Fruit fly (Drosophila melanogaster) whole organism, prepupa: Measurements from ENCODE around the gene IA-2.

Experiments used
- CG11762 ChIP-seq: fragments of 200-800 bp; sonication (Bioruptor generic); optimal IDR thresholded peaks from 3 replicates; lab custom pipeline; 2016; ENCODE audit warnings: missing biosample characterization, missing genetic modification characterization; ENCODE audit not compliant: insufficient read depth
- CG34406 ChIP-seq: fragments of 200-800 bp; sonication (Bioruptor generic); optimal IDR thresholded peaks from 3 replicates; lab custom pipeline; 2016; ENCODE audit warnings: missing biosample characterization, missing genetic modification characterization
- Eip93F ChIP-seq: fragments of 200-800 bp; sonication (Bioruptor generic); optimal IDR thresholded peaks from 2 replicates; lab custom pipeline; 2016; ENCODE audit warnings: missing biosample characterization, mild to moderate bottlenecking, missing genetic modification characterization
- Ets96B ChIP-seq: fragments of 200-800 bp; optimal IDR thresholded peaks from 2 replicates; lab custom pipeline; 2019; ENCODE audit warnings: missing biosample characterization, mild to moderate bottlenecking, missing genetic modification characterization, moderate library complexity
- Gug ChIP-seq: fragments of 200-800 bp; sonication (Bioruptor generic); IDR thresholded peaks from 2 replicates; pipeline ENCODE4 v1.3.6; 2022; ENCODE audit warnings: missing biosample characterization, missing genetic modification characterization
- Hr39 ChIP-seq: fragments of 200-800 bp; sonication (Bioruptor generic); optimal IDR thresholded peaks from 2 replicates; lab custom pipeline; 2016; ENCODE audit warnings: missing biosample characterization, missing genetic modification characterization
- Lpt ChIP-seq: fragments of 200-800 bp; sonication (Bioruptor generic); optimal IDR thresholded peaks from 3 replicates; lab custom pipeline; 2016; ENCODE audit warnings: missing biosample characterization, missing genetic modification characterization
- Sox15 ChIP-seq: fragments of 200-800 bp; sonication (Bioruptor generic); optimal IDR thresholded peaks from 3 replicates; lab custom pipeline; 2016; ENCODE audit warnings: missing biosample characterization, missing genetic modification characterization
- achi ChIP-seq: fragments of 200-800 bp; sonication (Bioruptor generic); optimal IDR thresholded peaks from 3 replicates; lab custom pipeline; 2016; ENCODE audit warnings: missing biosample characterization, missing genetic modification characterization
- acj6 ChIP-seq: fragments of 200-800 bp; sonication (Bioruptor generic); optimal IDR thresholded peaks from 3 replicates; lab custom pipeline; 2016; ENCODE audit warnings: missing biosample characterization, missing genetic modification characterization
- esn ChIP-seq: fragments of 200-800 bp; sonication (Bioruptor generic); optimal IDR thresholded peaks from 2 replicates; lab custom pipeline; 2016; ENCODE audit warnings: missing biosample characterization, mild to moderate bottlenecking, missing genetic modification characterization, moderate library complexity
- fd85E ChIP-seq: fragments of 200-800 bp; sonication (Bioruptor generic); optimal IDR thresholded peaks from 3 replicates; lab custom pipeline; 2016; ENCODE audit warnings: missing biosample characterization, missing genetic modification characterization
- net ChIP-seq: fragments of 200-800 bp; sonication (Bioruptor generic); optimal IDR thresholded peaks from 3 replicates; lab custom pipeline; 2016; ENCODE audit warnings: missing biosample characterization, missing genetic modification characterization
- vri ChIP-seq: fragments of 200-800 bp; sonication (Bioruptor generic); optimal IDR thresholded peaks from 3 replicates; lab custom pipeline; 2016; ENCODE audit warnings: missing biosample characterization, mild to moderate bottlenecking, missing genetic modification characterization

DNA sequence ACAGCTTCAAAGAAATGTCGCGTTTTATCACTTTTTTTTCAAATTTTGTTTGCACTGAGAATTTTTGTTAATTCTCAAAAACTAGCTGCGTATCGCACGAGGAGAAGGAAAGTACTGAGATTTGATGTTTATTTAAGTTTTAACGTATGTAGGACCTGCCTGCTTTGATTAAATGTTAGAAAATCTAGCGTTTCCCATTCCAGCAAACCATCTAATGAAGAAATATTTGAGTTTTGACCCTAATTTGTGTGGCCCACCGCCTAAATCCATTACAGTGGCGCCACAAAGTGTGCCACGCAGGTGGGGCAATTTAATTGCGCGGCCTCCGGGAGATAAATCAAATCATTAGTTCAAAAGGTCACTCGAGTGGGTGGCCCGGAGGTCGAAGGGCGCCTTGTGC, 21.1 kb downstream of the IA-2 start, which contains the start of gene CG4375:
- TF ChIP-seq Lpt (no peak), CG34406 (GFP tag; lab: Kevin White, UChicago) (no peak), achi (no peak), vri (GFP tag; lab: Kevin White, UChicago) (no peak), acj6 (GFP tag; lab: Kevin White, UChicago) (no peak), Hr39 (GFP tag; lab: Kevin White, UChicago) (no peak), CG11762 (GFP tag; lab: Kevin White, UChicago) (no peak), net (GFP tag; lab: Kevin White, UChicago) (no peak), Ets96B (tag; lab: Kevin White, UChicago) (no peak), fd85E (GFP tag; lab: Kevin White, UChicago) (no peak), Sox15 (GFP tag; lab: Kevin White, UChicago) (no peak), esn (GFP tag; lab: Kevin White, UChicago) (no peak), Gug (no peak), Eip93F (GFP tag; lab: Kevin White, UChicago) (no peak)
